Fruit fly (Drosophila melanogaster): ENCODE results near the gene Hmx.

Hmx gene

dm6 chr3R:17583658-17584460 lies 25.1 kb downstream of the Hmx start (continued):
- TF ChIP-seq CG4360 (GFP tag; IDR thresholded peaks at IDR 0.05): no peak
- TF ChIP-seq CG4424 (GFP tag; optimal IDR thresholded peaks at IDR 0.05): peak; percentile 32
- TF ChIP-seq Usf (GFP tag; optimal IDR thresholded peaks at IDR 0.05): no peak
- no peak for TF ChIP-seq ato (GFP tag; IDR thresholded peaks at IDR 0.05; ENCODE audit: partially characterized antibody)
- TF ChIP-seq sc (optimal IDR thresholded peaks at IDR 0.05): no peak
- peak; percentile 43 for TF ChIP-seq sc (GFP tag; optimal IDR thresholded peaks at IDR 0.05)
- TF ChIP-seq Dip2 (GFP tag; IDR thresholded peaks at IDR 0.05): no peak
- TF ChIP-seq CG3407 (GFP tag; optimal IDR thresholded peaks at IDR 0.05): peak; percentile 24
- TF ChIP-seq Atf-2 (GFP tag; optimal IDR thresholded peaks at IDR 0.05): peak; percentile 25
- peak; percentile 95 for TF ChIP-seq pros (GFP tag; optimal IDR thresholded peaks at IDR 0.05)
- TF ChIP-seq Nf-YC (tag; optimal IDR thresholded peaks at IDR 0.05): no peak
- TF ChIP-seq jigr1 (GFP tag; IDR thresholded peaks at IDR 0.05): no peak
- no peak for TF ChIP-seq knrl (GFP tag; IDR thresholded peaks at IDR 0.05; ENCODE audit: partially characterized antibody)
- TF ChIP-seq NC2α (GFP tag; optimal IDR thresholded peaks at IDR 0.05): peak; percentile 4
- TF ChIP-seq Hr3 (GFP tag; optimal IDR thresholded peaks at IDR 0.05): peak; percentile 44
- TF ChIP-seq phol (tag; optimal IDR thresholded peaks at IDR 0.05): peak; percentile 72
- TF ChIP-seq Fer3 (tag; optimal IDR thresholded peaks at IDR 0.05): peak; percentile 15
- TF ChIP-seq CG4854 (GFP tag; optimal IDR thresholded peaks at IDR 0.05): no peak
- peak; percentile 15 for TF ChIP-seq CG12155 (GFP tag; optimal IDR thresholded peaks at IDR 0.05)
- TF ChIP-seq Taf1 (GFP tag; IDR thresholded peaks at IDR 0.05): no peak
- TF ChIP-seq CG8089 (GFP tag; optimal IDR thresholded peaks at IDR 0.05): no peak
- no peak for TF ChIP-seq HLHmδ (GFP tag; optimal IDR thresholded peaks at IDR 0.05)
- no peak for TF ChIP-seq YL-1 (GFP tag; optimal IDR thresholded peaks at IDR 0.05)
- peak; percentile 50 for TF ChIP-seq cg (GFP tag; optimal IDR thresholded peaks at IDR 0.05)
- no peak for TF ChIP-seq CG7987 (GFP tag; optimal IDR thresholded peaks at IDR 0.05)
- no peak for TF ChIP-seq CG18011 (GFP tag; optimal IDR thresholded peaks at IDR 0.05)
- TF ChIP-seq CG8478 (optimal IDR thresholded peaks at IDR 0.05): no peak
- no peak for TF ChIP-seq HHEX (GFP tag; optimal IDR thresholded peaks at IDR 0.05)
- no peak for TF ChIP-seq Sin3A (optimal IDR thresholded peaks at IDR 0.05)
- TF ChIP-seq tin (GFP tag; optimal IDR thresholded peaks at IDR 0.05): peak; percentile 27
- peak; percentile 67 for TF ChIP-seq CG33557 (GFP tag; optimal IDR thresholded peaks at IDR 0.05)
- TF ChIP-seq exex (tag; optimal IDR thresholded peaks at IDR 0.05): no peak
- TF ChIP-seq zen2 (GFP tag; IDR thresholded peaks at IDR 0.05; ENCODE audit: partially characterized antibody): no peak
- TF ChIP-seq CG6689 (GFP tag; IDR thresholded peaks at IDR 0.05): peak; percentile 49; the same call in 1 of the 2 replicates
- TF ChIP-seq twi (tag; optimal IDR thresholded peaks at IDR 0.05): peak; percentile 23
- TF ChIP-seq ham (GFP tag; IDR thresholded peaks at IDR 0.05): no peak
- no peak for TF ChIP-seq CG13287 (GFP tag; IDR thresholded peaks at IDR 0.05; ENCODE audit: partially characterized antibody)
- TF ChIP-seq CG4707 (GFP tag; optimal IDR thresholded peaks at IDR 0.05): peak; percentile 6
- TF ChIP-seq vvl (GFP tag; IDR thresholded peaks at IDR 0.05): peak; percentile 32; the same call in 1 of the 2 replicates
- no peak for TF ChIP-seq CG12071 (GFP tag; optimal IDR thresholded peaks at IDR 0.05)
- TF ChIP-seq Dad (GFP tag; optimal IDR thresholded peaks at IDR 0.05): no peak
- TF ChIP-seq croc (GFP tag; conservative IDR thresholded peaks at IDR 0.05): peak; percentile 55
- TF ChIP-seq gcm2 (GFP tag; optimal IDR thresholded peaks at IDR 0.05): no peak
- no peak for TF ChIP-seq Dll (GFP tag; IDR thresholded peaks at IDR 0.05; ENCODE audit: partially characterized antibody)
- no peak for TF ChIP-seq amos (GFP tag; IDR thresholded peaks at IDR 0.05; ENCODE audit: partially characterized antibody)
- TF ChIP-seq Camta (GFP tag; optimal IDR thresholded peaks at IDR 0.05): no peak
- TF ChIP-seq CG8944 (GFP tag; optimal IDR thresholded peaks at IDR 0.05): no peak
- peak; percentile 21; the same call in 1 of the 2 replicates for TF ChIP-seq CG32767 (GFP tag; IDR thresholded peaks at IDR 0.05)
- TF ChIP-seq CG13296 (GFP tag; optimal IDR thresholded peaks at IDR 0.05): no peak
- TF ChIP-seq zfh1 (GFP tag; IDR thresholded peaks at IDR 0.05): peak; percentile 66; the same call in 1 of the 3 replicates
